Fruit fly (Drosophila melanogaster) whole organism, embryonic: ENCODE measurements around the gene CG42263.
A peak's percentile ranks its signal among the peaks of the same experiment; 100 is the strongest.

Experiments
- CG10147 ChIP-seq: fragments of 200-800 bp; sonication (Bioruptor generic); optimal IDR thresholded peaks from 2 replicates; lab custom pipeline; 2019; ENCODE audit warnings: missing biosample characterization, mild to moderate bottlenecking, missing genetic modification characterization, moderate library complexity
- CG10274 ChIP-seq: fragments of 200-800 bp; sonication (Bioruptor generic); optimal IDR thresholded peaks from 3 replicates; lab custom pipeline; 2017; ENCODE audit warnings: missing biosample characterization, mild to moderate bottlenecking, missing genetic modification characterization
- CG11093 ChIP-seq: fragments of 200-800 bp; sonication (Bioruptor generic); IDR thresholded peaks from 3 replicates; pipeline ENCODE4 v1.3.6; 2022; ENCODE audit warnings: missing biosample characterization, missing genetic modification characterization
- CG12071 ChIP-seq: fragments of 200-800 bp; sonication (Bioruptor generic); optimal IDR thresholded peaks from 3 replicates; lab custom pipeline; 2018; ENCODE audit warnings: missing biosample characterization, mild to moderate bottlenecking, missing genetic modification characterization
- CG12299 ChIP-seq: fragments of 200-800 bp; sonication (Bioruptor generic); optimal IDR thresholded peaks from 2 replicates; lab custom pipeline; 2018; ENCODE audit warnings: missing biosample characterization, mild to moderate bottlenecking, missing genetic modification characterization
- CG13775 ChIP-seq: fragments of 200-800 bp; sonication (Bioruptor generic); optimal IDR thresholded peaks from 3 replicates; lab custom pipeline; 2017; ENCODE audit warnings: missing biosample characterization, mild to moderate bottlenecking, missing genetic modification characterization
- CG14050 ChIP-seq: fragments of 200-800 bp; sonication (Bioruptor generic); IDR thresholded peaks from 3 replicates; pipeline ENCODE4 v1.3.6; 2022; ENCODE audit warnings: missing biosample characterization, missing genetic modification characterization
- CG14667 ChIP-seq: fragments of 200-800 bp; sonication (Bioruptor generic); IDR thresholded peaks from 2 replicates; pipeline ENCODE4 v1.3.6; 2022; ENCODE audit warnings: missing biosample characterization, missing genetic modification characterization
- CG14860 ChIP-seq: fragments of 200-800 bp; sonication (Bioruptor generic); IDR thresholded peaks from 3 replicates; pipeline ENCODE4 v1.3.6; 2022; ENCODE audit warnings: missing biosample characterization, missing genetic modification characterization; ENCODE audit not compliant: partially characterized antibody
- CG1602 ChIP-seq: fragments of 200-800 bp; sonication (Bioruptor generic); optimal IDR thresholded peaks from 3 replicates; lab custom pipeline; 2016; ENCODE audit warnings: missing biosample characterization, missing genetic modification characterization
- CG16779 ChIP-seq: fragments of 200-800 bp; sonication (Bioruptor generic); IDR thresholded peaks from 2 replicates; pipeline ENCODE4 v1.3.6; 2022; ENCODE audit warnings: missing biosample characterization, missing genetic modification characterization
- CG17359 ChIP-seq: fragments of 200-800 bp; sonication (Bioruptor generic); optimal IDR thresholded peaks from 3 replicates; lab custom pipeline; 2018; ENCODE audit warnings: missing biosample characterization, mild to moderate bottlenecking, missing genetic modification characterization, moderate library complexity
- CG18619 ChIP-seq: fragments of 200-800 bp; sonication (Bioruptor generic); optimal IDR thresholded peaks from 3 replicates; lab custom pipeline; 2017; ENCODE audit warnings: missing biosample characterization, mild to moderate bottlenecking, missing genetic modification characterization
- CG2678 ChIP-seq: fragments of 200-800 bp; sonication (Bioruptor generic); optimal IDR thresholded peaks from 3 replicates; lab custom pipeline; 2019; ENCODE audit warnings: missing biosample characterization, mild to moderate bottlenecking, missing genetic modification characterization, moderate library complexity
- CG30020 ChIP-seq: fragments of 200-800 bp; optimal IDR thresholded peaks from 2 replicates; lab custom pipeline; 2019; ENCODE audit warnings: missing biosample characterization, mild to moderate bottlenecking, missing genetic modification characterization, moderate library complexity
- CG30431 ChIP-seq: fragments of 200-800 bp; sonication (Bioruptor generic); optimal IDR thresholded peaks from 2 replicates; lab custom pipeline; 2017; ENCODE audit warnings: missing biosample characterization, missing genetic modification characterization
- CG3281 ChIP-seq: fragments of 200-800 bp; sonication (Bioruptor generic); optimal IDR thresholded peaks from 3 replicates; lab custom pipeline; 2017; ENCODE audit warnings: missing biosample characterization, mild to moderate bottlenecking, missing genetic modification characterization
- CG6175 ChIP-seq: fragments of 200-800 bp; sonication (Bioruptor generic); IDR thresholded peaks from 3 replicates; pipeline ENCODE4 v1.3.6; 2022; ENCODE audit warnings: missing biosample characterization, missing genetic modification characterization
- CG6854 ChIP-seq: fragments of 200-800 bp; sonication (Bioruptor generic); optimal IDR thresholded peaks from 3 replicates; lab custom pipeline; 2017; ENCODE audit warnings: missing biosample characterization, mild to moderate bottlenecking, missing genetic modification characterization
- CG9609 ChIP-seq: fragments of 200-800 bp; sonication (Bioruptor generic); optimal IDR thresholded peaks from 3 replicates; lab custom pipeline; 2016; ENCODE audit warnings: missing biosample characterization, missing genetic modification characterization
- CG9932 ChIP-seq: fragments of 200-800 bp; sonication (Bioruptor generic); IDR thresholded peaks from 2 replicates; pipeline ENCODE4 v1.3.6; 2022; ENCODE audit warnings: missing biosample characterization, missing genetic modification characterization
- Dfd ChIP-seq, 2 experiments: fragments of >200 bp; optimal IDR thresholded peaks; 2 replicates each; lab custom pipeline; 2017; ENCODE audit warnings: missing biosample characterization in 2 of 2, missing genetic modification characterization in 2 of 2
- Doc3 ChIP-seq: fragments of 200-800 bp; sonication (Bioruptor generic); IDR thresholded peaks from 3 replicates; pipeline ENCODE4 v1.3.6; 2022; ENCODE audit warnings: missing biosample characterization, missing genetic modification characterization; ENCODE audit not compliant: partially characterized antibody
- E2f2 ChIP-seq: fragments of 200-800 bp; sonication (Bioruptor generic); IDR thresholded peaks from 2 replicates; pipeline ENCODE4 v1.3.6; 2022; ENCODE audit warnings: missing biosample characterization, missing genetic modification characterization
- Ets97D ChIP-seq: fragments of 200-800 bp; sonication (Bioruptor generic); optimal IDR thresholded peaks from 3 replicates; lab custom pipeline; 2016; ENCODE audit warnings: missing biosample characterization, missing genetic modification characterization
- Gug ChIP-seq: fragments of 200-800 bp; sonication (Bioruptor generic); IDR thresholded peaks from 4 replicates; pipeline ENCODE4 v1.3.6; 2022; ENCODE audit warnings: missing biosample characterization, missing genetic modification characterization
- H15 ChIP-seq: fragments of 200-800 bp; sonication (Bioruptor generic); IDR thresholded peaks from 3 replicates; pipeline ENCODE4 v1.3.6; 2022; ENCODE audit warnings: missing biosample characterization, missing genetic modification characterization
- HLH4C ChIP-seq: fragments of 200-800 bp; sonication (Bioruptor generic); IDR thresholded peaks from 3 replicates; pipeline ENCODE4 v1.3.6; 2022; ENCODE audit warnings: missing biosample characterization, missing genetic modification characterization; ENCODE audit not compliant: partially characterized antibody
- Kr ChIP-seq: fragments of 200-800 bp; sonication (Bioruptor generic); optimal IDR thresholded peaks from 2 replicates; lab custom pipeline; 2017; ENCODE audit warnings: missing biosample characterization, mild to moderate bottlenecking, missing genetic modification characterization
- Lhr ChIP-seq: fragments of 200-800 bp; sonication (Bioruptor generic); optimal IDR thresholded peaks from 3 replicates; lab custom pipeline; 2017; ENCODE audit warnings: mild to moderate bottlenecking, missing biosample characterization, missing genetic modification reagents, missing genetic modification characterization
- Lim3 ChIP-seq: fragments of 200-800 bp; sonication (Bioruptor generic); IDR thresholded peaks from 2 replicates; pipeline ENCODE4 v1.3.6; 2022; ENCODE audit warnings: missing biosample characterization, missing genetic modification characterization
- MTF-1 ChIP-seq: fragments of 200-800 bp; sonication (Bioruptor generic); optimal IDR thresholded peaks from 2 replicates; lab custom pipeline; 2018; ENCODE audit warnings: missing biosample characterization, mild to moderate bottlenecking, missing genetic modification characterization, borderline replicate concordance
- NC2β ChIP-seq: fragments of 200-800 bp; sonication (Bioruptor generic); optimal IDR thresholded peaks from 2 replicates; lab custom pipeline; 2016; ENCODE audit warnings: missing biosample characterization, missing genetic modification characterization
- Spps ChIP-seq: fragments of 200-800 bp; sonication (Bioruptor generic); optimal IDR thresholded peaks from 2 replicates; lab custom pipeline; 2018; ENCODE audit warnings: missing biosample characterization, mild to moderate bottlenecking, missing genetic modification characterization
- Trl ChIP-seq, 3 experiments: fragments of >200 bp in 2 of 3; fragments of 200-800 bp in 1 of 3; sonication (Bioruptor generic) in 1 of 3; optimal IDR thresholded peaks; 2 replicates in 1 of 3; 3 replicates in 2 of 3; lab custom pipeline; 2016 to 2017; ENCODE audit warnings: missing biosample characterization in 1 of 3, missing genetic modification characterization in 1 of 3
- cg ChIP-seq: fragments of 200-800 bp; sonication (Bioruptor generic); optimal IDR thresholded peaks from 3 replicates; lab custom pipeline; 2019; ENCODE audit warnings: missing biosample characterization, mild to moderate bottlenecking, missing genetic modification characterization, moderate library complexity
- fd3F ChIP-seq: fragments of 200-800 bp; sonication (Bioruptor generic); optimal IDR thresholded peaks from 2 replicates; lab custom pipeline; 2018; ENCODE audit warnings: missing biosample characterization, mild to moderate bottlenecking, missing genetic modification characterization, moderate library complexity
- grn ChIP-seq: fragments of 200-800 bp; sonication (Bioruptor generic); optimal IDR thresholded peaks from 3 replicates; lab custom pipeline; 2017; ENCODE audit warnings: missing biosample characterization, missing genetic modification characterization
- jing ChIP-seq: fragments of 200-800 bp; sonication (Bioruptor generic); optimal IDR thresholded peaks from 2 replicates; lab custom pipeline; 2018; ENCODE audit warnings: missing biosample characterization, mild to moderate bottlenecking, missing genetic modification characterization
- kni ChIP-seq: fragments of 200-800 bp; sonication (Bioruptor generic); optimal IDR thresholded peaks from 3 replicates; lab custom pipeline; 2017; ENCODE audit warnings: mild to moderate bottlenecking, missing biosample characterization, missing genetic modification reagents, missing genetic modification characterization
- pb ChIP-seq: fragments of 200-800 bp; sonication (Bioruptor generic); optimal IDR thresholded peaks from 3 replicates; lab custom pipeline; 2016; ENCODE audit warnings: missing biosample characterization, missing genetic modification characterization
- peb ChIP-seq: fragments of 200-800 bp; sonication (Bioruptor generic); IDR thresholded peaks from 2 replicates; pipeline ENCODE4 v1.3.6; 2022; ENCODE audit warnings: missing biosample characterization, missing genetic modification characterization
- psq ChIP-seq: fragments of 200-800 bp; sonication (Bioruptor generic); optimal IDR thresholded peaks from 2 replicates; lab custom pipeline; 2017; ENCODE audit warnings: missing biosample characterization, missing genetic modification characterization
- schlank ChIP-seq: fragments of 200-800 bp; sonication (Bioruptor generic); optimal IDR thresholded peaks from 2 replicates; lab custom pipeline; 2018; ENCODE audit warnings: missing biosample characterization, mild to moderate bottlenecking, missing genetic modification characterization
- slp2 ChIP-seq: fragments of 200-800 bp; sonication (Bioruptor generic); optimal IDR thresholded peaks from 2 replicates; lab custom pipeline; 2016; ENCODE audit warnings: missing biosample characterization, missing genetic modification characterization
- ssp ChIP-seq: fragments of 200-800 bp; sonication (Bioruptor generic); IDR thresholded peaks from 2 replicates; pipeline ENCODE4 v1.3.6; 2022; ENCODE audit warnings: missing biosample characterization, missing genetic modification characterization
- toy ChIP-seq: fragments of 200-800 bp; sonication (Bioruptor generic); IDR thresholded peaks from 2 replicates; pipeline ENCODE4 v1.3.6; 2022; ENCODE audit warnings: missing biosample characterization, missing genetic modification characterization
- vvl ChIP-seq: fragments of 200-800 bp; sonication (Bioruptor generic); IDR thresholded peaks from 2 replicates; pipeline ENCODE4 v1.3.6; 2022; ENCODE audit warnings: missing biosample characterization, missing genetic modification characterization
- wek ChIP-seq: fragments of 200-800 bp; sonication (Bioruptor generic); optimal IDR thresholded peaks from 3 replicates; lab custom pipeline; 2018; ENCODE audit warnings: missing biosample characterization, mild to moderate bottlenecking, missing genetic modification characterization, moderate library complexity
- yki ChIP-seq: fragments of >200 bp; optimal IDR thresholded peaks from 3 replicates; lab custom pipeline; 2018

Gene CG42263

dm6 chr3L:19928435-19929011, 27.1 kb downstream of the CG42263 start, which contains the start of the genes CG8004 and RhoGDI (continued):
- TF ChIP-seq Doc3 (GFP tag; lab: Robert Waterston, UW) = no peak
- TF ChIP-seq jing (GFP tag; lab: Kevin White, UChicago) = no peak
- peak; percentile 68 for TF ChIP-seq Lhr
- TF ChIP-seq yki (lab: Kevin White, UChicago) = no peak
- TF ChIP-seq CG9609 (GFP tag; lab: Kevin White, UChicago) = peak; percentile 60
- TF ChIP-seq fd3F (GFP tag; lab: Kevin White, UChicago) = peak; percentile 47
- TF ChIP-seq CG1602 = peak; percentile 63
- no peak for TF ChIP-seq Dfd (GFP tag; optimal IDR thresholded peaks at IDR 0.05; lab: Kevin White, UChicago)
- TF ChIP-seq CG2678 (tag; lab: Kevin White, UChicago) = peak; percentile 64
- no peak for TF ChIP-seq schlank
- peak; percentile 51 for TF ChIP-seq slp2
- TF ChIP-seq CG30020 (tag; lab: Kevin White, UChicago) = peak; percentile 85
- no peak for TF ChIP-seq CG6854 (GFP tag; lab: Kevin White, UChicago)
- peak; percentile 52 for TF ChIP-seq E2f2 (GFP tag; lab: Robert Waterston, UW)
- TF ChIP-seq kni (GFP tag; lab: Kevin White, UChicago) = no peak
- 0 out of 2 replicates have a peak, but pooled peaks have one; percentile 14 for TF ChIP-seq CG14667 (GFP tag; lab: Robert Waterston, UW)
- TF ChIP-seq CG30431 = no peak
- peak; percentile 43; the same call in 2 of the 3 replicates for TF ChIP-seq CG14050 (GFP tag; lab: Robert Waterston, UW)
- TF ChIP-seq pb = peak; percentile 2
- peak; percentile 82 for TF ChIP-seq Ets97D (GFP tag; lab: Kevin White, UChicago)
- 0 out of 3 replicates have a peak, but pooled peaks have one; percentile 47 for TF ChIP-seq CG11093 (GFP tag; lab: Robert Waterston, UW)
- TF ChIP-seq Spps (tag; lab: Kevin White, UChicago) = no peak
- no peak for TF ChIP-seq Kr (GFP tag; lab: Kevin White, UChicago)
- TF ChIP-seq CG17359 = peak; percentile 65
- TF ChIP-seq vvl (GFP tag; lab: Robert Waterston, UW) = peak; percentile 76
- TF ChIP-seq CG9932 (GFP tag; lab: Robert Waterston, UW) = peak; percentile 82
- TF ChIP-seq wek (GFP tag; lab: Kevin White, UChicago) = no peak
- TF ChIP-seq CG6175 (GFP tag; lab: Robert Waterston, UW) = no peak
- no peak for TF ChIP-seq psq
- TF ChIP-seq Trl (optimal IDR thresholded peaks at IDR 0.05; lab: Kevin White, UChicago) = no peak
- peak; percentile 77 for TF ChIP-seq Trl (GFP tag; optimal IDR thresholded peaks at IDR 0.05; lab: Kevin White, UChicago)
- peak; percentile 67 for TF ChIP-seq NC2β
- TF ChIP-seq H15 (GFP tag; lab: Robert Waterston, UW) = no peak
- no peak for TF ChIP-seq CG12071
- TF ChIP-seq ssp = peak; percentile 88
- TF ChIP-seq peb = no peak
- TF ChIP-seq grn = no peak
- peak; percentile 55 for TF ChIP-seq CG13775
- no peak for TF ChIP-seq MTF-1 (GFP tag; lab: Kevin White, UChicago)
- peak; percentile 73 for TF ChIP-seq CG12299
- TF ChIP-seq CG10147 (GFP tag; lab: Kevin White, UChicago) = peak; percentile 18
- TF ChIP-seq CG10274 = no peak
- 0 out of 4 replicates have a peak, but pooled peaks have one; percentile 30 for TF ChIP-seq Gug (GFP tag; lab: Robert Waterston, UW)
- no peak for TF ChIP-seq HLH4C (GFP tag; lab: Robert Waterston, UW)
- TF ChIP-seq cg (GFP tag; lab: Kevin White, UChicago) = no peak
- TF ChIP-seq CG14860 (GFP tag; lab: Robert Waterston, UW) = no peak
- TF ChIP-seq Lim3 (GFP tag; lab: Robert Waterston, UW) = no peak
- TF ChIP-seq toy (GFP tag; lab: Robert Waterston, UW) = no peak
- peak; percentile 27 for TF ChIP-seq CG18619
- TF ChIP-seq CG16779 (GFP tag; lab: Robert Waterston, UW) = no peak
- peak; percentile 48 for TF ChIP-seq CG3281
